Worm (Caenorhabditis elegans): ENCODE results near the gene gcy-12.

DNA sequence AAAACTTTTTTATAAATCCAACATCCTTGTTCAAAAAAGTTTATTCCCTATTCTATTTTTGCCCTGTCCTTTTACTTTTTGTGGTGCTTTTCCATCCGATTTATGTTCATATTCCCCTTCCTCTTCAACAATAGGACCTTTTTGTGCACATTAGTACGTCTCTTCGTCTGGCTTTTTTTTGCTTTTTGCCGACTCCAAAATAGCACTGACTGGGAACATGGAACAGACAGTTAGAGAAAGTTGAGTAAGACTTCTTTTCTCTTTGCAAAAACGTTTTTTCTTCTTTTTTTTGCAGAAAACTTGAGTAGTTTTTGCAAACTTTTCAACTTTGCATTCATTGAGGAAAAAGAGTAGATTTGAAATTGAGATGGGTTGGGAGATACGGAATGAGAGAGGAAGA, 10.0 kb upstream of the gcy-12 start:
- TF ChIP-seq skn-1 (tag; optimal IDR thresholded peaks at IDR 0.05): no peak
- TF ChIP-seq zip-4 (GFP tag; optimal IDR thresholded peaks at IDR 0.05): no peak
- TF ChIP-seq fkh-10 (GFP tag; optimal IDR thresholded peaks at IDR 0.05): no peak
- no peak for TF ChIP-seq aly-2 (tag; optimal IDR thresholded peaks at IDR 0.05)

Data from whole organism, L1 larva.